Worm (Caenorhabditis elegans) whole organism, L2 larva: ENCODE results near the gene vab-9.

Experiments used
- C34F6.9 ChIP-seq: fragments of 150-350 bp; optimal IDR thresholded peaks from 2 replicates; lab custom pipeline; 2014; ENCODE audit warnings: missing biosample characterization, missing genetic modification characterization
- F13H6.1 ChIP-seq: sonication (generic microtip); optimal IDR thresholded peaks from 2 replicates; lab custom pipeline; 2016; ENCODE audit warnings: missing genetic modification characterization, missing compliant biosample characterization
- R02D3.7 ChIP-seq: fragments of 150-350 bp; optimal IDR thresholded peaks from 2 replicates; lab custom pipeline; 2014; ENCODE audit warnings: missing biosample characterization, missing genetic modification characterization
- Y55F3AM.14 ChIP-seq: fragments of 200-800 bp; sonication (Bioruptor generic); optimal IDR thresholded peaks from 2 replicates; lab custom pipeline; 2018; ENCODE audit warnings: mild to moderate bottlenecking, missing genetic modification characterization, missing compliant biosample characterization
- ZK546.5 ChIP-seq: sonication (generic microtip); optimal IDR thresholded peaks from 2 replicates; lab custom pipeline; 2017; ENCODE audit warnings: missing biosample characterization, missing genetic modification characterization
- aly-2 ChIP-seq: fragments of 150-350 bp; optimal IDR thresholded peaks from 2 replicates; lab custom pipeline; 2014; ENCODE audit warnings: missing biosample characterization, missing genetic modification characterization
- ceh-16 ChIP-seq: fragments of 150-350 bp; optimal IDR thresholded peaks from 2 replicates; lab custom pipeline; 2014; ENCODE audit warnings: missing biosample characterization, missing genetic modification characterization
- crh-2 ChIP-seq: sonication (generic microtip); optimal IDR thresholded peaks from 2 replicates; lab custom pipeline; 2017; ENCODE audit warnings: missing biosample characterization, missing genetic modification characterization
- egl-27 ChIP-seq: sonication (generic microtip); optimal IDR thresholded peaks from 3 replicates; lab custom pipeline; 2017; ENCODE audit warnings: missing biosample characterization, missing genetic modification reagents, missing genetic modification characterization
- elt-1 ChIP-seq: fragments of 150-350 bp; optimal IDR thresholded peaks from 2 replicates; lab custom pipeline; 2014; ENCODE audit warnings: missing biosample characterization, missing genetic modification characterization
- elt-3 ChIP-seq: sonication (generic microtip); optimal IDR thresholded peaks from 2 replicates; lab custom pipeline; 2017; ENCODE audit warnings: missing biosample characterization, missing genetic modification characterization
- fos-1 ChIP-seq: fragments of 150-350 bp; optimal IDR thresholded peaks from 2 replicates; lab custom pipeline; 2014; ENCODE audit warnings: missing biosample characterization, missing genetic modification characterization
- lin-11 ChIP-seq: fragments of 150-350 bp; sonication (generic microtip); optimal IDR thresholded peaks from 2 replicates; lab custom pipeline; 2014; ENCODE audit warnings: missing biosample characterization, missing genetic modification characterization, inconsistent platforms, mixed read lengths
- lin-13 ChIP-seq: fragments of 150-350 bp; optimal IDR thresholded peaks from 2 replicates; lab custom pipeline; 2014; ENCODE audit warnings: missing biosample characterization, missing genetic modification reagents, missing genetic modification characterization
- lsy-2 ChIP-seq, 2 experiments: fragments of 150-350 bp in 1 of 2; sonication (generic microtip) in 1 of 2; optimal IDR thresholded peaks; 2 replicates each; lab custom pipeline; 2014 to 2017; ENCODE audit warnings: missing biosample characterization in 2 of 2, missing genetic modification characterization in 2 of 2
- mab-5 ChIP-seq: fragments of 150-350 bp; optimal IDR thresholded peaks from 2 replicates; lab custom pipeline; 2014; ENCODE audit warnings: missing biosample characterization, missing genetic modification characterization
- mbf-1 ChIP-seq: sonication (generic microtip); optimal IDR thresholded peaks from 2 replicates; lab custom pipeline; 2017; ENCODE audit warnings: missing biosample characterization, missing genetic modification characterization
- mdl-1 ChIP-seq, 2 experiments: fragments of 150-350 bp in 1 of 2; sonication (generic microtip) in 1 of 2; optimal IDR thresholded peaks; 2 replicates each; lab custom pipeline; 2017; ENCODE audit warnings: missing biosample characterization in 2 of 2, missing genetic modification characterization in 2 of 2
- nhr-10 ChIP-seq: sonication (generic microtip); optimal IDR thresholded peaks from 2 replicates; lab custom pipeline; 2017; ENCODE audit warnings: missing biosample characterization, missing genetic modification characterization
- nhr-11 ChIP-seq: fragments of 150-350 bp; optimal IDR thresholded peaks from 2 replicates; lab custom pipeline; 2014; ENCODE audit warnings: missing biosample characterization, missing genetic modification characterization
- nhr-12 ChIP-seq: fragments of 150-350 bp; optimal IDR thresholded peaks from 2 replicates; lab custom pipeline; 2014; ENCODE audit warnings: missing biosample characterization, missing genetic modification characterization
- nhr-129 ChIP-seq: fragments of 150-350 bp; optimal IDR thresholded peaks from 2 replicates; lab custom pipeline; 2014; ENCODE audit warnings: missing biosample characterization, missing genetic modification characterization
- nhr-21 ChIP-seq: fragments of 150-350 bp; optimal IDR thresholded peaks from 2 replicates; lab custom pipeline; 2014; ENCODE audit warnings: missing biosample characterization, missing genetic modification characterization
- nhr-25 ChIP-seq: fragments of 150-350 bp; sonication (generic microtip); optimal IDR thresholded peaks from 3 replicates; lab custom pipeline; 2014; ENCODE audit warnings: missing biosample characterization, missing genetic modification characterization
- nhr-6 ChIP-seq: fragments of 150-350 bp; optimal IDR thresholded peaks from 2 replicates; lab custom pipeline; 2014; ENCODE audit warnings: missing biosample characterization, missing genetic modification characterization
- nhr-77 ChIP-seq: fragments of 150-350 bp; optimal IDR thresholded peaks from 2 replicates; lab custom pipeline; 2014; ENCODE audit warnings: missing biosample characterization, missing genetic modification characterization
- peb-1 ChIP-seq: fragments of 150-350 bp; optimal IDR thresholded peaks from 2 replicates; lab custom pipeline; 2014; ENCODE audit warnings: missing biosample characterization, missing genetic modification characterization
- sem-4 ChIP-seq: fragments of 150-350 bp; optimal IDR thresholded peaks from 2 replicates; lab custom pipeline; 2014; ENCODE audit warnings: missing biosample characterization, missing genetic modification reagents, missing genetic modification characterization
- skn-1 ChIP-seq: sonication (generic microtip); optimal IDR thresholded peaks from 2 replicates; lab custom pipeline; 2017; ENCODE audit warnings: missing biosample characterization, missing genetic modification characterization
- sma-3 ChIP-seq: sonication (generic microtip); optimal IDR thresholded peaks from 2 replicates; lab custom pipeline; 2016; ENCODE audit warnings: missing genetic modification reagents, missing genetic modification characterization, missing compliant biosample characterization
- sma-9 ChIP-seq, 2 experiments: fragments of 150-350 bp in 1 of 2; sonication (generic microtip) in 1 of 2; optimal IDR thresholded peaks; 2 replicates each; lab custom pipeline; 2014 to 2016; ENCODE audit warnings: missing genetic modification characterization in 2 of 2, mild to moderate bottlenecking in 1 of 2, missing biosample characterization in 1 of 2, missing compliant biosample characterization in 1 of 2, missing genetic modification reagents in 1 of 2, moderate library complexity in 1 of 2
- unc-55 ChIP-seq: fragments of 150-350 bp; sonication (generic microtip); optimal IDR thresholded peaks from 3 replicates; lab custom pipeline; 2014; ENCODE audit warnings: missing biosample characterization, missing genetic modification reagents, missing genetic modification characterization
- zag-1 ChIP-seq: fragments of 150-350 bp; optimal IDR thresholded peaks from 2 replicates; lab custom pipeline; 2014; ENCODE audit warnings: missing biosample characterization, missing genetic modification characterization
- ztf-1 ChIP-seq: fragments of 200-800 bp; sonication (Bioruptor generic); conservative IDR thresholded peaks from 2 replicates; pipeline ENCODE4 v1.3.6; 2022; ENCODE audit warnings: missing genetic modification characterization, missing compliant biosample characterization
- ztf-11 ChIP-seq: sonication (generic microtip); optimal IDR thresholded peaks from 2 replicates; lab custom pipeline; 2017; ENCODE audit warnings: missing biosample characterization, missing genetic modification characterization

The vab-9 gene

DNA sequence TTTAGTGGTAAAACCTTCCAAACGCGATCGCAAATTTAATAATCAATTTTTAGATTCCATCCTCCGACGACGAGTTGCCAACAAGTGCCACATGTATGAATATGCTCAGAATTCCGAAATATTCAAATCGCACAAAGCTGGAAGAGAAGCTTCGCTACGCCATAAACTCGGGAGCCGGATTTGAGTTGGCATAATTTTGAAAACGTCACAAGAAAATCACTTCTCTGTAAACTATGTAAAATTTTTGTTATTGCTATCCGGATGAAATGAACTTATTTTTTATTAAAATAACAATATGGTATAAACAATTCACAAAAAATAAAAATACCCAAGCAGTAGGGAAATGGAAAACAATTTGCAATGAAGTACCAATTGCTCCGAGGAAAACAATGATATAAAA is 31.4 kb upstream of the vab-9 start:
- no peak for TF ChIP-seq nhr-10 (tag; lab: Kevin White, UChicago)
- TF ChIP-seq nhr-25 (tag; lab: Kevin White, UChicago): no peak
- no peak for TF ChIP-seq F13H6.1 (tag; lab: Kevin White, UChicago)
- no peak for TF ChIP-seq sma-9 (GFP tag; optimal IDR thresholded peaks at IDR 0.05; lab: Kevin White, UChicago)
- no peak for TF ChIP-seq sma-9 (tag; optimal IDR thresholded peaks at IDR 0.05; lab: Kevin White, UChicago)
- no peak for TF ChIP-seq C34F6.9 (tag; lab: Kevin White, UChicago)
- no peak for TF ChIP-seq lin-11 (tag; lab: Kevin White, UChicago)
- no peak for TF ChIP-seq Y55F3AM.14 (GFP tag; lab: Kevin White, UChicago)
- no peak for TF ChIP-seq skn-1 (tag; lab: Kevin White, UChicago)

- TF ChIP-seq elt-1 (no peak), egl-27 (tag; lab: Kevin White, UChicago) (no peak), nhr-21 (no peak), peb-1 (tag; lab: Kevin White, UChicago) (no peak), aly-2 (tag; lab: Kevin White, UChicago) (no peak), zag-1 (tag; lab: Kevin White, UChicago) (no peak), R02D3.7 (no peak), fos-1 (tag; lab: Kevin White, UChicago) (no peak), nhr-6 (no peak), ztf-1 (GFP tag; lab: Robert Waterston, UW) (no peak), nhr-129 (tag; lab: Kevin White, UChicago) (no peak), sem-4 (tag; lab: Kevin White, UChicago) (no peak), F13H6.1 (tag; lab: Kevin White, UChicago) (no peak), sma-3 (GFP tag; lab: Kevin White, UChicago) (no peak), nhr-77 (no peak), nhr-12 (no peak), mbf-1 (tag; lab: Kevin White, UChicago) (no peak), skn-1 (tag; lab: Kevin White, UChicago) (no peak), ZK546.5 (tag; lab: Kevin White, UChicago) (no peak)
Measured at ce11 chrII:8664533-8664932, 27.0 kb upstream of the vab-9 start, which contains the start of gene etc-1. Gene etc-1, plus strand, starts transcription at chrII:8664833.

ce11 chrII:8661539-8661938 is 24.0 kb upstream of the vab-9 start, which contains the start of the genes piga-1 and eif-2Bepsilon:
Gene piga-1, minus strand, starts transcription at chrII:8661712.
Gene eif-2Bepsilon, plus strand, starts transcription at chrII:8661869.
- TF ChIP-seq mdl-1 (tag; optimal IDR thresholded peaks at IDR 0.05; lab: Kevin White, UChicago): peak in 1 of 2 experiments; percentile 1
- no peak for TF ChIP-seq ztf-11
- peak; percentile 88 for TF ChIP-seq C34F6.9 (tag; lab: Kevin White, UChicago)
- TF ChIP-seq lsy-2 (tag; optimal IDR thresholded peaks at IDR 0.05; lab: Kevin White, UChicago): peak in 1 of 2 experiments; percentile 74
- peak; percentile 72 for TF ChIP-seq crh-2
- peak; percentile 21 for TF ChIP-seq sma-9 (GFP tag; optimal IDR thresholded peaks at IDR 0.05; lab: Kevin White, UChicago)
- no peak for TF ChIP-seq sma-9 (tag; optimal IDR thresholded peaks at IDR 0.05; lab: Kevin White, UChicago)
- TF ChIP-seq sma-3 (GFP tag; lab: Kevin White, UChicago): no peak
- TF ChIP-seq nhr-6: peak; percentile 24
- TF ChIP-seq unc-55 (GFP tag; lab: Kevin White, UChicago): peak; percentile 84
- TF ChIP-seq fos-1 (tag; lab: Kevin White, UChicago): peak; percentile 21
- TF ChIP-seq F13H6.1 (tag; lab: Kevin White, UChicago): no peak
- peak; percentile 48 for TF ChIP-seq nhr-129 (tag; lab: Kevin White, UChicago)

- TF ChIP-seq nhr-11 (tag; lab: Kevin White, UChicago) (no peak), elt-3 (tag; lab: Kevin White, UChicago) (no peak), ceh-16 (tag; lab: Kevin White, UChicago) (no peak), nhr-10 (tag; lab: Kevin White, UChicago) (no peak), fos-1 (tag; lab: Kevin White, UChicago) (no peak), R02D3.7 (no peak), egl-27 (tag; lab: Kevin White, UChicago) (no peak), mdl-1 (tag; optimal IDR thresholded peaks at IDR 0.05; lab: Kevin White, UChicago) (no peak), nhr-77 (no peak), aly-2 (tag; lab: Kevin White, UChicago) (no peak), Y55F3AM.14 (GFP tag; lab: Kevin White, UChicago) (no peak), lin-13 (GFP tag; lab: Kevin White, UChicago) (no peak), nhr-21 (no peak), F13H6.1 (tag; lab: Kevin White, UChicago) (no peak), skn-1 (tag; lab: Kevin White, UChicago) (no peak), mab-5 (no peak), ztf-11 (no peak)
- TF ChIP-seq, all 48 proteins: peak for 0
Measured at ce11 chrII:8658835-8659234, 21.3 kb upstream of the vab-9 start, which contains the start of gene atg-10. Gene atg-10, plus strand, starts transcription at chrII:8659135.
